Fruit fly (Drosophila melanogaster): ENCODE measurements around the gene CG8100.

CG8100 gene

DNA sequence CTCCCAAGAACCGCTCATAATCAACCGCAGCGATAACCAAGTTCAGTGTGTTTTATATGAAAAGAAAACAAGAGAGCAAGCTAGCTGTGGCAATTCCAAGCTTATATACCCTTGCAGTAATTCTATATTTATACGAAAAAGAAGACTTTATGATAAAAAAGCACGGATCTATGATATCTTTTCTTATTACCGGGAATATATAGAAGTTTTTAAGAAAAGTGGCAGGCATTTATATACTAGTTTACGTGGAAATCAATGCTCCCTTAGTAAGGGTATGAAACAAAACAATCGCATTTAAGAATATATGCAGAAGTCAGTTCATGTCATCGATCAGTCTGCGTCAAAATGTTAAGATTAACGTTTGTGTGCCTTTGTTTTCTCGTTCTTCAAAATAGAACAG lies at the start of gene CG8100:
TSS of gene CG8100 (plus strand) at position 333 of the 400 bp plus-strand sequence.
- TF ChIP-seq pan (optimal IDR thresholded peaks at IDR 0.05) (no peak), Dll (optimal IDR thresholded peaks at IDR 0.05) (no peak), CG8478 (optimal IDR thresholded peaks at IDR 0.05) (no peak), usp (GFP tag; optimal IDR thresholded peaks at IDR 0.05) (no peak), psq (optimal IDR thresholded peaks at IDR 0.05) (no peak), EcR (GFP tag; optimal IDR thresholded peaks at IDR 0.05) (no peak)

DNA sequence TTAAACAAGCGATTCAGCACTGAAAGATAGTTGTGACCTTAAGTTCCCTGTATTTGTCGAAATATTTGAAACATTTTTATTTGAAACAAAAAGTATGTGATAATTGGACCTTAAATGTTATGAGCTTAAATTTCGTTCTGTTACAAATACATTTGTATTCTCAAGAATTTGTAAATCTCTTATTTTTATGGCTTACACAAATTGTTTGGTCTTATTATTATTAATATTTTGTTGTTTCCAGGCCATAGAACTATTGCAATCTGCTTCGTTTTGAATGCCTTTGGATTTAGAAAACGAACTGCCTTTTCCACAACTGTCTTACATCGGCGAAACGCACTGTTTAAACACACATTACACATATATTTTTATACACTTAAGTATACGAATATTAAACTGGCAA lies 48.9 kb upstream of the CG8100 start, which contains the start of gene CG6661:
TSS of gene CG6661 (plus strand) at position 301 of the 400 bp plus-strand sequence.
- TF ChIP-seq CG8478 (optimal IDR thresholded peaks at IDR 0.05) (no peak), psq (optimal IDR thresholded peaks at IDR 0.05) (no peak), usp (GFP tag; optimal IDR thresholded peaks at IDR 0.05) (no peak), pan (optimal IDR thresholded peaks at IDR 0.05) (no peak), Dll (optimal IDR thresholded peaks at IDR 0.05) (no peak), EcR (GFP tag; optimal IDR thresholded peaks at IDR 0.05) (no peak)

DNA sequence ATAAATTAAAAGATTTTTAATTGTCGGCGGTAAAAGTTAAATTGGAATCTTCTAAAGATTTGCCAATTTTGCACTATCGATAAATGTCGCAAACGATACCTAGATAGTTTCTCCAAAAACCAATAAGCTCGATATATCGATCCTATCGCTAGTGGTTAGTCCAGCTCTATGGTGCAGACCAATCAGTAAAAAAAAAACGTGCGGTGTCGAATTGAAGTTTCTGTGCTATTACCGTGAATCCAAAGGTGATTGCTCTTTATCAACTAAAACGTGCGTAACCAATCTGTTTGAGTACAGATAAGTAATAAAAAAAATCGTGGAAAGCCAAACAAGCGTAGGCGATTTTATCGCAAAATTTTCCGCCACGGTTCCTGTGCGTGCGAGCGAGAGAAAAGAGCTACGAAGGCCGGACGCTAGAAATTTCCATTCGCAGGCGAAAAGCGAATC lies 46.5 kb upstream of the CG8100 start, which contains the start of gene Hsp110:
TSS of gene Hsp110 (plus strand) at position 153 of the 447 bp plus-strand sequence.
- TF ChIP-seq Dll (optimal IDR thresholded peaks at IDR 0.05) (no peak), EcR (GFP tag; optimal IDR thresholded peaks at IDR 0.05) (no peak), pan (optimal IDR thresholded peaks at IDR 0.05) (no peak), usp (GFP tag; optimal IDR thresholded peaks at IDR 0.05) (no peak), CG8478 (optimal IDR thresholded peaks at IDR 0.05) (no peak), psq (optimal IDR thresholded peaks at IDR 0.05) (no peak)

DNA sequence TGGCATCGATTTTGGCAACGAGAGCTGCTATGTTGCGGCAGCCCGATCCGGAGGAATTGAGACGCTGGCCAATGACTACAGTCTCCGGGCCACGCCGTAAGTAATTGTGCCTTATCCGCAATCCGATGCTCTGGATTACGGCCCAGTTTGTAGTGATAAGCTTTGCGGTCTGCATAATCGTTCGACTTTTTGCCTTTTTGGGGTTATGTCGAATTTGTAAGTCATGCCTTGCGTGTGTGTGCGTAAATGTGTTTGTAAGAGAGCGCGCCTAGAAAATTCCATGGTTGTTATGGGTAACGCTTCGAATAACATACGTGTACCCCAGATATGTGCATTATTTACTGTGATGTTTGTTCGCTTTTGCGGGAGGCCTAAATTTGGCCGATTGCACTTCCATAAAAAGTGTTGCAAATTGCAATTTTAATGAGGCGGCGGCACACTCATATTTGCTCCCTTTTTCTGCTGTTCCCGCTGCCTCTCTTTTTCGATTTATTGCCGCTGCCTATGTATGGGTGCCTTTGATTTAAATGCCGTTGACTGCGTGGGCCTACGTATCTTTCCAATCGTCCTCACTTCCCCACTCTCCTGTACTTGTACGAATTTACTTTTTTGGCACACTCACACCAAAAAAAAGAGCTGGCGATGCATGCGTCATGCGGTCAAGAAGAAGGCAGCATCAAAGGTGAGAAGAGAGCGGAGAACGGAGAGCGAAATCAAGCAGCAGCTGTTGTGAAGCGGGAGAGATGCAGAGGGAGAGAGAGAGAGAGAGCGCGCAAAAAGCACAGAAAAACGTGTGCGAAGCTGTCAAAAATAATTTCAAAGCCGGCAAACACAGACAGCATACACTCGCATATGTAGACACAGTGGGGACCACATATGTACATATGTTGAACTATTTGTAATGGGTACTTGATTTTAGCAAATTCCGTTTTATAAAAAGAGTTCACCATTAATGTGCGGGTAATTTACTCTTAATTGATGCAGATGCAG lies 45.5 kb upstream of the CG8100 start:
- TF ChIP-seq EcR (GFP tag; optimal IDR thresholded peaks at IDR 0.05): no peak
- peak; percentile 71 for TF ChIP-seq Dll (optimal IDR thresholded peaks at IDR 0.05)

DNA sequence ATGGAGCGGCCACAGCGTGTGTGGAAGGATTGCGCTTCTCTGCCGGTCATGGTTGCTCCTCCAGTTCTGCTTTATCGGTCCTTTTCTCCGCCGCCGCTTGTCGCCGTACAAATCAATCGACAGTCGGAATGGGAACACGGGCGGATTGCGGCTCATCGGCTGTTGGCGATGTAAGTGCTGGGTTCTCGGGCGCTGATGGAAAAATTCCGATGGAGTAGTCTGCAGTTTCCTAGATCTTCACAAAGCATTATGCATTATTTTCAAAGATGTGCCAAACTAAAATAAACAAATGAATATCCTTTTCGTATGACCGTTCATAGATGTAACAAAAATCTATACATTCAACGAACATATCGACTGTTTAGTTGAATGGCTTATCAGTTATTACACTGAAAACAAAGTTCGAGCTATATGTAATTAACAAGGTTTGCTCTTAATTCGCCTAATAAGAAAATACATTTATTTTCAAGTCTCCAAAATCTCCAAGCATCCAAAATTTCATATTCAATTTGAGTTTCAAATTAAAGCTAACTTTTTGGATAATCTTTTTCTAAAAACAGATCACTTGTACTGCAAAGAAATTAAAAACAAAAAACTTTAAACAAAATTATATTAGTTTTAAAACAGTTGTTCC lies 33.7 kb upstream of the CG8100 start, which contains the start of gene Neurl4:
TSS of gene Neurl4 (minus strand) at position 273 of the 634 bp plus-strand sequence.
- TF ChIP-seq pan (optimal IDR thresholded peaks at IDR 0.05) (no peak), Dll (optimal IDR thresholded peaks at IDR 0.05) (no peak), CG8478 (optimal IDR thresholded peaks at IDR 0.05) (no peak), EcR (GFP tag; optimal IDR thresholded peaks at IDR 0.05) (no peak), usp (GFP tag; optimal IDR thresholded peaks at IDR 0.05) (no peak), psq (optimal IDR thresholded peaks at IDR 0.05) (no peak)

DNA sequence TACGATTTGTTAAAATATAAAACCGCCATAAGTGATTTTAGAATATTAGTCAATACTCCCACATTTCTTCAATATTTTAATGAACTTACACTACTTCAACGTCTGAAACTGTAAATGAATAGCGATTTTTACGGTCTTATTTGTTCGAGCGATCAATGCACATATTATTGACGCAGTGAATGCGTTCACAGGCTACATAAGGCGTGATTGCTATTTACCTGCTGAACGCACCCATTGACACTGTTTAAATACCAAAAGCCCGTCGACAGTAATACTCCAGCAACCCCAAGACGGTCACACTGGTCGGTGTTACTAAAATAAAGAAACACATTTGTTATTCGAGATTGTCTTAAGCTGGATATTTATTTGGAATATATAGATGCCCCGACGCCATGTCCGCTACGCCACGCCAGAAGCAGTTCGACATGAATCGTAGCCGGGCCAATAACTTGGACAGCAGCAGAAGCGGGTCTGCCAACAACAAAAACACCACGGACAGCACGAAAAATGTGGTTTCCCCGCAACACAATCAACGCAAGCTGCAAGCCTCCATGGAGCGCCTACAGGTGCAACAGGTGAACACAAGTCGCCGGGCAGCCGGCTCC lies 32.4 kb upstream of the CG8100 start, which contains the start of gene CG6833:
TSS of gene CG6833 (plus strand) at position 263 of the 605 bp plus-strand sequence.
- TF ChIP-seq Dll (optimal IDR thresholded peaks at IDR 0.05) (no peak), psq (optimal IDR thresholded peaks at IDR 0.05) (no peak), usp (GFP tag; optimal IDR thresholded peaks at IDR 0.05) (no peak), pan (optimal IDR thresholded peaks at IDR 0.05) (no peak), CG8478 (optimal IDR thresholded peaks at IDR 0.05) (no peak), EcR (GFP tag; optimal IDR thresholded peaks at IDR 0.05) (no peak)

DNA sequence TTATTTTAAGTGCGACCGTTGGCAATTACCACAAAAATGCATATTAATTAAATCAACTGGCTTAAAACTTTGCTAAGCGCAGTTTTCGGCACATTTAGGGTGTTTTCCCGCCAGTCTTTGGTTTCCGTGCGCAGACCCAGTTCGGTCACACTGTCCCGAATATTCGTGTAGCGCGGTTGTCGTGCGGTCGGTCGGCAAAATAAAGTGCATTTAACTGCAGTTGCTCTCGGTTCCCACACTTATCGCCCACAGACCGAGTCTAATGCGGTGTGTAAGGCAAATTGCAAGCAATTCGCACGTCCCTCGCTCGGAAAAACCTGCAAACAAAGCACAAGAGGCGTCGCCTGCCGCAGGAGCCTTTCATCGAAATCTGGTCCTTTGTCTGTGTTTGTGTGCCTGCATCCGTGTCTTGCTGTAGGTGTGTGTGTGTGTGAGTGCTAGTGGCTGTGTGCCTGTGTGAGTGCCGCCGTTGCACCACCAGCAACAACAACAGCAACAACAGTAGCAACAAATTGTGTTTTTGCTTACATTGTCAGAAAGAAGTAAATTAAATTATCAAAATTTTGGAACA lies 30.3 kb upstream of the CG8100 start, which contains the start of the genes CG13484 and Frl:
TSS of gene CG13484 (minus strand) at position 7 of the 571 bp plus-strand sequence.
TSS of gene Frl (plus strand) at position 143 of the 571 bp plus-strand sequence.
- TF ChIP-seq psq (optimal IDR thresholded peaks at IDR 0.05) (no peak), CG8478 (optimal IDR thresholded peaks at IDR 0.05) (no peak), usp (GFP tag; optimal IDR thresholded peaks at IDR 0.05) (no peak), Dll (optimal IDR thresholded peaks at IDR 0.05) (no peak), pan (optimal IDR thresholded peaks at IDR 0.05) (no peak), EcR (GFP tag; optimal IDR thresholded peaks at IDR 0.05) (no peak)

DNA sequence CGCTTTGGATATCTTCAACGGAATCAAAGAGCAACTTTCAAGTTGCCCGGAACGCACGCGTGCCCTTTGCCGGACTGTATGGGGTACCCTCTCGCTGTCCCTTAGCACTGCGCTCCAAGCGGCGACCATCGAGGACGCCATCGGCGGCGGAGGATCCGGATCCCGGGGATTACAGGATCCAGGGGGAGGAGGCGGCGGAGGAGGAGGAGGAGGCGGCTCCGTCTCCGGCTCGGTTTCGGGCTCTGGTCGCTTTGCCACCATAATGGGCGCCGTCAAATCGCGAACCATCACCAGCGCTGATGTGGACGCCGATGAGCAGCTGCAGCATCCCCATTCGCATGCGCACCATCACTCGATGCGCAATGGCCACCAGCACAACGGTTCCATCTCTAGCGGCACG lies 29.6 kb upstream of the CG8100 start:
- TF ChIP-seq CG8478 (optimal IDR thresholded peaks at IDR 0.05) (no peak), Dll (optimal IDR thresholded peaks at IDR 0.05) (no peak), psq (optimal IDR thresholded peaks at IDR 0.05) (no peak), EcR (GFP tag; optimal IDR thresholded peaks at IDR 0.05) (no peak), usp (GFP tag; optimal IDR thresholded peaks at IDR 0.05) (no peak), pan (optimal IDR thresholded peaks at IDR 0.05) (no peak)

DNA sequence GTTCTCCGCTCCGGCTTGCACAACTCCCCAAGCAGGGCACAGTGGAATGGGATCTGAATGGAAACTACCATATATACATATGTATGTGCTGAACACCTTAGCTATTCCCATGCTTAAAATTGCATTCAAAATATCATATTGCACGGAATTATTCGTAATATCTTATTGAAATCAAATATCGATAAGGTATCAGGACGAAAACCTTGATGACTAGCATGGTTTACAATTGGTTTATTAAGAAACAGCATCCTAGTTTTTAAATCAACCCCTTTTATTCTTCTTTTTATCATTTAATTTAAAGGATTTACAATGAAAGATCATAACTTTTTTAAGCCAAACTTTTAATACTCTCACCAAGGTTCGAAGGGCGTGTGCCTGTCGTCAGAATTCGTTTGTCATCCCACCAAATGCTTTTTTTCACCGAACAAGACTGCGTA lies 28.1 kb upstream of the CG8100 start:
- TF ChIP-seq Dll (optimal IDR thresholded peaks at IDR 0.05): no peak
- TF ChIP-seq CG8478 (optimal IDR thresholded peaks at IDR 0.05): no peak
- TF ChIP-seq psq (optimal IDR thresholded peaks at IDR 0.05): no peak
- no peak for TF ChIP-seq usp (GFP tag; optimal IDR thresholded peaks at IDR 0.05)
- TF ChIP-seq EcR (GFP tag; optimal IDR thresholded peaks at IDR 0.05): no peak
- no peak for TF ChIP-seq pan (optimal IDR thresholded peaks at IDR 0.05)

DNA sequence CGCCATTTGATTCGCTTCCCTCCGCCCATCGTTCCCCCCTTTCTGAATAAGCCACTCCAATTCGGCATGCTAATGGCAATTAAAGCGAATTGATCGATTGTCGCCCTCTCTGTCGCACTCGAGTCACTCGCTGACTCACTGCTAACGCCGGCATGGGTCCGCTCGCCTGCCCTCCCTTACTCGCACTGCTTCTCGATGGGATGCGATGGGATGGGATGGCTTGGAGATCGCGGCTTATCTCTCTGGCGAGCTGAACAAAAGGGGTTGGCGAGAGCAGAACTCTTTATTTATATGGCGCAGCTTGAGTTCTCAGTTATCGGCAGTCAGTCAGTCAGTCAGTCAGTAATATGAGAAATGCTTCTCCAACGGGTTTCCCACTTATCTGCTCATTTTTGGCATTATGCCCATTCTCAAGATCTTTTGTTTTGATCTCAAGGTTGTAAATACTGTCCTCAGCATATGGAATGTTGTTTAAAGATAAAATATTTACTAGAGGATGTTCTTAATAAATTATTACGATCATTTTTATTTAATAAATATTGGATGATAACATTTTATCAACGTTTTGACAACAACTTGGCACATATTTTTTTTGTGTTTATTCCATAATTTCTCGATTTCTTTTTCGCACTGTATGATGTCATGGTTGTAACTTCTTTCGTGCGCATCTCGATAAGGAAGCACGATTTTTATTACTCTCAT lies 27.4 kb upstream of the CG8100 start:
- TF ChIP-seq psq (optimal IDR thresholded peaks at IDR 0.05) (no peak), CG8478 (optimal IDR thresholded peaks at IDR 0.05) (no peak), usp (GFP tag; optimal IDR thresholded peaks at IDR 0.05) (no peak), pan (optimal IDR thresholded peaks at IDR 0.05) (no peak), EcR (GFP tag; optimal IDR thresholded peaks at IDR 0.05) (no peak), Dll (optimal IDR thresholded peaks at IDR 0.05) (no peak)
